Fruit fly (Drosophila melanogaster): ENCODE data around the gene rod.

DNA sequence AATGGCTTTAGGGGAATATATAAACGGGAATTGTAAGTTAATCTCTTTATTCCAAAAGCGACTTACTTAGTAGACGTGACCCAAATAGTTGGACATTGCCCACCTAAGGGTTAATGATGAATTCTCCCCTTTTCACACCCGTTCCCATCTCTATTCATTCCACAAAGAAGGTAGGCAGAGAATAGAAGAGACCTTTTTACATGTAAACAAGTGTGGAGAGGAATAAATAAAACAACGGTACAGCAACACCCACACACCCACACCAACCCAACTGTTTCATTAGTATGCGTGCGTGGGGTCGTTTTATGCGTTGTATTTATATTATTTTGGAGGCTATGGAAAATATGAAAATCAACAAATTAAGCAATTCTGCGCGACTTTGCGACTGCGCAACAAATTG is 27.3 kb downstream of the rod start:
- no peak for TF ChIP-seq Blimp-1 (GFP tag; optimal IDR thresholded peaks at IDR 0.05)
- TF ChIP-seq pan (optimal IDR thresholded peaks at IDR 0.05), result no peak
- no peak for TF ChIP-seq pan (GFP tag; optimal IDR thresholded peaks at IDR 0.05 in 1 of 2, IDR thresholded peaks at IDR 0.05 in 1 of 2)
- no peak for TF ChIP-seq amos (GFP tag; IDR thresholded peaks at IDR 0.05; ENCODE audit: partially characterized antibody)
- no peak for TF ChIP-seq CG13424 (tag; optimal IDR thresholded peaks at IDR 0.05)

Data from whole organism, embryonic.